Worm (Caenorhabditis elegans): ENCODE measurements around the gene ubc-6.

DNA sequence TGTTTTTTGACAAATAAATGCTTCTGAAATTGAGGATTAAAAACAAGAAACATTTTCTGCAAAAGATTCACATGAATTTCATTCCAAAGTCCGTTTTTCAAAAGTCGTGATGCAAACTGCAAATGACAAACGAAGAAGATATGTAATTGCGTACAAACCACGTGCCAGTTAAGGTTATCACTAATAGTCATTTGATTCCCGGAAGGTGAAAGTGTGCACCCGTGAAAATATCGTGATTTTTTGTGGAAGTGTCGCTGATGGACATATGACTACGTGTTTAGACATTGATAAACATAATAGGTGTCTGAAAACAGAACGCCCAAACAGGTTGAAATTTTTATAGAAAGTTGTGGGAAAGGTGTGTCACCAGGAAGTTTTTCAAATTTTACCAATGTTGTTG lies 49.2 kb downstream of the ubc-6 start:
- TF ChIP-seq elt-1 (tag; optimal IDR thresholded peaks at IDR 0.05; ENCODE audit: borderline replicate concordance, insufficient read depth), result no peak
- no peak for TF ChIP-seq drap-1 (GFP tag; optimal IDR thresholded peaks at IDR 0.05)
- no peak for TF ChIP-seq unc-62 (GFP tag; optimal IDR thresholded peaks at IDR 0.05)
- no peak for TF ChIP-seq pha-4 (tag; optimal IDR thresholded peaks at IDR 0.05)
- TF ChIP-seq lin-13 (tag; optimal IDR thresholded peaks at IDR 0.05), result no peak
